Fruit fly (Drosophila melanogaster): Measurements from ENCODE around the gene Cox10.
A peak's percentile ranks its signal among the peaks of the same experiment; 100 is the strongest.

The Cox10 gene

DNA sequence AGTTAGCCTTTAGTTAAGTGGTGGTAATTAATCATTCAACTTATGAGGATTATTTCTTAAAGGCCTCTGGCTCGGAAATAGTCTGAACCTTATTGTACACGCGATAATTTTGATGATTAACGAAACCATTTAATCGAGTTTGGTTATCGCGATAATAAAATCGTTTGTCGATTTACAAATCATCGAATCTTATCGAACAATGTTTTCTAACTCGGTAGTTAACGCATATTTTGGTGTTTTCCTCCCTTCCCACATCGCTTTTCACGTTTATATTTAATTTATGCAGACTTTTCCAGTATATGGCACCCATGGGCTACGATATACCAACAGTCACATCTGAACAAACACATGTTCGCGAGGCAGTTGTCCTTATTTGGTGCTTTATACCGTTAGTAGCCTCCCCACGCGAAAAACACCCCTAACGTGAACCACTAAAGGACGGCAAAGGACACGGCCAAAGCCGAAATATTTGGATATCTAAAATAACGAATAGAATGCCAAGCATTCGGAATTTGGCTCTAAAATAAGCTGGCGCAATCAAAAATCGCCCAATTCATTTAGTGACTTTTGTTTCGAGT, 12.8 kb downstream of the Cox10 start, which contains the start of gene Frmd5 (continued):
- TF ChIP-seq HLH4C (GFP tag; IDR thresholded peaks at IDR 0.05; ENCODE audit: partially characterized antibody) (peak; percentile 62), CG15514 (GFP tag; optimal IDR thresholded peaks at IDR 0.05) (peak; percentile 74), Ssrp (tag; optimal IDR thresholded peaks at IDR 0.05) (no peak), inv (GFP tag; IDR thresholded peaks at IDR 0.05; ENCODE audit: partially characterized antibody) (no peak; the same call in 1 of the 2 replicates), Adf1 (GFP tag; IDR thresholded peaks at IDR 0.05) (no peak), CG1792 (GFP tag; optimal IDR thresholded peaks at IDR 0.05) (no peak), MESR4 (GFP tag; optimal IDR thresholded peaks at IDR 0.05) (peak; percentile 6), E2f2 (GFP tag; IDR thresholded peaks at IDR 0.05) (no peak), CG10267 (tag; optimal IDR thresholded peaks at IDR 0.05) (no peak), lilli (GFP tag; optimal IDR thresholded peaks at IDR 0.05) (no peak), seq (GFP tag; IDR thresholded peaks at IDR 0.05) (peak; percentile 11; the same call in 1 of the 2 replicates), CG15479 (GFP tag; optimal IDR thresholded peaks at IDR 0.05) (no peak), CG7928 (GFP tag; optimal IDR thresholded peaks at IDR 0.05) (no peak), CG33557 (GFP tag; optimal IDR thresholded peaks at IDR 0.05) (no peak), CG18011 (GFP tag; optimal IDR thresholded peaks at IDR 0.05) (no peak), CG31365 (tag; optimal IDR thresholded peaks at IDR 0.05) (no peak), CG8765 (GFP tag; IDR thresholded peaks at IDR 0.05) (no peak), Med (GFP tag) (peak; percentile 23), CG5180 (GFP tag; optimal IDR thresholded peaks at IDR 0.05) (no peak), CG12299 (tag; optimal IDR thresholded peaks at IDR 0.05) (no peak), wek (GFP tag; optimal IDR thresholded peaks at IDR 0.05) (peak; percentile 91), zf30C (GFP tag; optimal IDR thresholded peaks at IDR 0.05) (no peak), kni (GFP tag; optimal IDR thresholded peaks at IDR 0.05) (no peak), gt (GFP tag; IDR thresholded peaks at IDR 0.05) (no peak), ewg (GFP tag; optimal IDR thresholded peaks at IDR 0.05) (no peak), Stat92E (GFP tag; optimal IDR thresholded peaks at IDR 0.05) (no peak), CG9437 (GFP tag; optimal IDR thresholded peaks at IDR 0.05) (no peak), mam (GFP tag; optimal IDR thresholded peaks at IDR 0.05) (no peak), CG2712 (tag; optimal IDR thresholded peaks at IDR 0.05) (no peak), CG16813 (GFP tag; IDR thresholded peaks at IDR 0.05; ENCODE audit: partially characterized antibody) (peak; percentile 63; the same call in 1 of the 3 replicates), Ada2b (GFP tag; IDR thresholded peaks at IDR 0.05) (no peak), ind (GFP tag; optimal IDR thresholded peaks at IDR 0.05) (no peak), trh (GFP tag; optimal IDR thresholded peaks at IDR 0.05) (no peak), rib (GFP tag; IDR thresholded peaks at IDR 0.05) (no peak), Hr78 (GFP tag; optimal IDR thresholded peaks at IDR 0.05) (no peak), gfzf (GFP tag; optimal IDR thresholded peaks at IDR 0.05) (peak; percentile 46), stwl (tag; optimal IDR thresholded peaks at IDR 0.05) (no peak), TFAM (GFP tag; optimal IDR thresholded peaks at IDR 0.05) (no peak), CG11504 (tag; optimal IDR thresholded peaks at IDR 0.05) (no peak), Awh (GFP tag; IDR thresholded peaks at IDR 0.05) (no peak), HmgD (GFP tag; optimal IDR thresholded peaks at IDR 0.05) (no peak), CG9932 (GFP tag; IDR thresholded peaks at IDR 0.05) (no peak), sim (GFP tag; IDR thresholded peaks at IDR 0.05) (no peak), dmrt11E (tag; optimal IDR thresholded peaks at IDR 0.05) (no peak), Usf (GFP tag; optimal IDR thresholded peaks at IDR 0.05) (no peak), Bgb (GFP tag; IDR thresholded peaks at IDR 0.05; ENCODE audit: partially characterized antibody) (0 out of 2 replicates have a peak, but pooled peaks have one; percentile 7), Rx (GFP tag; IDR thresholded peaks at IDR 0.05) (no peak), bowl (GFP tag; IDR thresholded peaks at IDR 0.05) (no peak), luna (GFP tag; optimal IDR thresholded peaks at IDR 0.05) (no peak)

Measured in whole organism, embryonic.